Worm (Caenorhabditis elegans): Measurements from ENCODE around the gene F23F1.5.

DNA sequence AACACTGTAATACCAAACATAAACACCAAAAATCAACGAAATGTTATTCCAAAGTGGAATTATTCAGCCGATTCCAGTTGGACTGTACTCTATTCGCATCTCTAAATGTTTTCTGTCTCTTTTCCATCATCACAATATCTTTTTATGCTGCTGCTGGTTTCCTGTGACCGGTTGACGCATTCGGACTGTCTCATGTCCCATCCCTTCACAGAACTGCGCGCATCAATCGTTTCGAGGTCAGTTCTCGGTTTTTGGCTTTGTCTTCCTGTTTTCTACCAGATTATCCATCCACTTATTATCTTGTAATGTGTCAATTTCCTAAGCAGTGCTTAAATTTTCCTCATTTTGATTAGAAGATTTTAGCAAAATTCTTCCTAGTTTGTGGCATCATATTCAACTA lies 28.7 kb upstream of the F23F1.5 start:
- TF ChIP-seq flt-1 (GFP tag; IDR thresholded peaks at IDR 0.05) (no peak), pes-1 (GFP tag; IDR thresholded peaks at IDR 0.05) (no peak), ceh-36 (tag; optimal IDR thresholded peaks at IDR 0.05) (no peak), ama-1 (optimal IDR thresholded peaks at IDR 0.05) (no peak), hmbx-1 (tag; optimal IDR thresholded peaks at IDR 0.05) (no peak), hnd-1 (tag; optimal IDR thresholded peaks at IDR 0.05) (no peak), tbx-11 (GFP tag; IDR thresholded peaks at IDR 0.05) (no peak), ets-7 (tag; optimal IDR thresholded peaks at IDR 0.05) (no peak), hmg-4 (GFP tag; optimal IDR thresholded peaks at IDR 0.05) (no peak), sea-1 (GFP tag; conservative IDR thresholded peaks at IDR 0.05) (no peak), scrt-1 (GFP tag; IDR thresholded peaks at IDR 0.05) (no peak), tra-4 (tag; optimal IDR thresholded peaks at IDR 0.05) (no peak)
